Fruit fly (Drosophila melanogaster) whole organism: ENCODE measurements around the gene Rpn5.

Experiments used
- CG8478 ChIP-seq: fragments of >200 bp; optimal IDR thresholded peaks from 2 replicates; lab custom pipeline; 2018; ENCODE audit warnings: inconsistent platforms
- EcR ChIP-seq, 2 experiments: fragments of >200 bp; optimal IDR thresholded peaks; 2 replicates each; lab custom pipeline; 2017; ENCODE audit warnings: missing biosample characterization in 2 of 2, missing genetic modification characterization in 2 of 2, missing genetic modification reagents in 2 of 2
- pan ChIP-seq: fragments of >200 bp; optimal IDR thresholded peaks from 2 replicates; lab custom pipeline; 2017
- psq ChIP-seq: fragments of >200 bp; optimal IDR thresholded peaks from 2 replicates; lab custom pipeline; 2017

DNA sequence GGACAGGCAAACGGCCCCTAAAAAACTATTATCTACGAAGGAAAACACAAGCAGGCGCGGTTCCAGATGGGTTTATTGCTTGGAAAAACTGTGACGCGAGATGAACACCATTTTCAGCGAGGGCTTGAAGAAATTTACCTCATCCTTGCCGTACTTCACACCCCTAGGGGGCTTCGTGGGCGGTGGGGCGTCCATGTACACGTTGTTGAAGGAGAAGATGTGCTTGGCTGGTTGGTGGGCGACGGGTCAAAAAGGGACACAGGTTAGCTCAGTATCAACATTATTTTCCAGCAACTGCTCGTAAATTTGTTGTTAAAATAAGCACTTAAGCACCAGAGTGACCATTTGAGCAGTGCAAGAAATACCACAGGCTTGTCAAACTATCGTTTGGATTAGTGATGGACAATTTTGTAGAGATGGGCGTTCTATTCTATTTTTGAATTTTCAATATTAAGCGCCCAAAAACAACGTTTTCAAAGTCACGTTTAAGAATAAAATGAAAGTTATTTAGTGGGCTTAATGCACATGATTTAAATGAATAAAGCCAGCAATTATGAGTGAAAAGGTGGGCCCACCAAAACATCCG is 30.6 kb upstream of the Rpn5 start, which contains the start of gene Sec8:
- no peak for TF ChIP-seq EcR (GFP tag; optimal IDR thresholded peaks at IDR 0.05; lab: Kevin White, UChicago)
- no peak for TF ChIP-seq CG8478 (lab: Kevin White, UChicago)
- no peak for TF ChIP-seq psq
- no peak for TF ChIP-seq pan
